Worm (Caenorhabditis elegans): ENCODE data around the gene C44F1.1.

- TF ChIP-seq elt-3 (tag; optimal IDR thresholded peaks at IDR 0.05) (no peak), C16A3.4 (tag; optimal IDR thresholded peaks at IDR 0.05) (no peak), ama-1 (optimal IDR thresholded peaks at IDR 0.05) (no peak), nhr-11 (tag; optimal IDR thresholded peaks at IDR 0.05) (no peak), lin-39 (tag; optimal IDR thresholded peaks at IDR 0.05) (no peak), vab-15 (tag; optimal IDR thresholded peaks at IDR 0.05) (no peak), fos-1 (tag; optimal IDR thresholded peaks at IDR 0.05) (no peak), elt-2 (tag; optimal IDR thresholded peaks at IDR 0.05) (no peak), alr-1 (tag; optimal IDR thresholded peaks at IDR 0.05; ENCODE audit: borderline replicate concordance) (no peak), fkh-10 (GFP tag; optimal IDR thresholded peaks at IDR 0.05) (no peak), skn-1 (tag; optimal IDR thresholded peaks at IDR 0.05) (no peak), snpc-4 (tag; optimal IDR thresholded peaks at IDR 0.05) (no peak), unc-62 (GFP tag; optimal IDR thresholded peaks at IDR 0.05) (no peak), ztf-4 (tag; optimal IDR thresholded peaks at IDR 0.05) (no peak)
Measured at ce11 chrIII:3724880-3725279, 40.5 kb downstream of the C44F1.1 start, which contains the start of gene C14B1.12.

Measured in whole organism, L1 larva.